Worm (Caenorhabditis elegans) whole organism, early embryonic: ENCODE measurements around the gene tebp-1.

ENCODE experiments used
- B0310.2 ChIP-seq: sonication (generic microtip); optimal IDR thresholded peaks from 2 replicates; lab custom pipeline; 2016; ENCODE audit warnings: mild to moderate bottlenecking, missing genetic modification characterization, missing compliant biosample characterization
- ama-1 ChIP-seq: fragments of 150-350 bp; optimal IDR thresholded peaks from 2 replicates; lab custom pipeline; 2014
- pes-1 ChIP-seq: fragments of 200-800 bp; sonication (Bioruptor generic); IDR thresholded peaks from 2 replicates; pipeline ENCODE4 v1.3.6; 2022; ENCODE audit warnings: missing genetic modification reagents, missing genetic modification characterization, missing compliant biosample characterization
- sea-1 ChIP-seq: fragments of 200-800 bp; sonication (Bioruptor generic); conservative IDR thresholded peaks from 2 replicates; pipeline ENCODE4 v1.3.6; 2022; ENCODE audit warnings: missing genetic modification characterization, missing compliant biosample characterization
- tra-4 ChIP-seq: sonication (generic microtip); optimal IDR thresholded peaks from 2 replicates; lab custom pipeline; 2017; ENCODE audit warnings: missing genetic modification characterization, missing compliant biosample characterization

DNA sequence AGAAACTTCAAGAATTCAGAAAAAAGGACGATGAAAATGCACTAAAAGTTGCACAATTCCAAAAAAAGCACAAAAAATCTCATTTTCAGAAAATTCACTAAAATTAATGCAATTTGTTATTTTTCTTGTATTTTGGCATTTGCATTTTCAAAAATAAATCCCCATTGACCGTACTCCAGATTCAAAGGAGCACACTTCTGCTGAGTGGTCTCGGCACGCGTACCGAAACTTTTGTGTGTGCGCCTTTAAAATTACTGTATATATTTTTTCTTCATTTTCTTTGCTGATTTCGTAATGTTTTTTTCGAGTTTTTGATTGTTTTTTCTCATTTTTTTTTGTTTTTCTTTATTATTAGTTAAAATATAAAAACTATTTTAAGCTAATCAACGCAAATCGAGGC, 49.6 kb upstream of the tebp-1 start:
- TF ChIP-seq ama-1 (no peak), sea-1 (GFP tag; lab: Robert Waterston, UW) (no peak), pes-1 (GFP tag; lab: Robert Waterston, UW) (no peak), tra-4 (no peak), B0310.2 (tag; lab: Kevin White, UChicago) (no peak)
